Fruit fly (Drosophila melanogaster) whole organism, prepupa: ENCODE measurements around the gene crp.

Source experiments
- CG10631 ChIP-seq: fragments of 200-800 bp; sonication (Bioruptor generic); optimal IDR thresholded peaks from 2 replicates; lab custom pipeline; 2016; ENCODE audit warnings: missing biosample characterization, missing genetic modification characterization
- CG11762 ChIP-seq: fragments of 200-800 bp; sonication (Bioruptor generic); optimal IDR thresholded peaks from 3 replicates; lab custom pipeline; 2016; ENCODE audit warnings: missing biosample characterization, missing genetic modification characterization; ENCODE audit not compliant: insufficient read depth

DNA sequence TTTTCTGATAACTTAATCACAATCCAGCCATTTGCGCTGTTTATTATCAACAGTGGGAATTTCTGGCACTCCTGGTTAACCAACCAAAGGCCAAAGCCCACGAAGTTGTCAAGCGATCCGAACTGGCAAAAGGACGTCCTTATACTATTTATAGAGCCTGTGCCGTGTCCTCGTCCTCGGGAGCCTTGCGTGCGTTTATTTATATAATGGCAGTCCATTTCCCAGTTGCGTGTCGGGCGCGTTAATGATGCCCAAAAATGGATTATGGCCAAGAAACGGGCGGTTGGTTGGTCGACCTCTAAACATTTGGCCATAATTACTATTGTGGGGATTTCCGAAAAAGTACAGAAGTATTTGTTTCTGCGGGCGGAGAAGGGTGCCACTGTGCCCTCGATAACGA is 32.9 kb upstream of the crp start:
- TF ChIP-seq CG11762 (GFP tag; lab: Kevin White, UChicago) (no peak), CG10631 (no peak)
